Fruit fly (Drosophila melanogaster): ENCODE results near the gene sloth2.

Gene sloth2

DNA sequence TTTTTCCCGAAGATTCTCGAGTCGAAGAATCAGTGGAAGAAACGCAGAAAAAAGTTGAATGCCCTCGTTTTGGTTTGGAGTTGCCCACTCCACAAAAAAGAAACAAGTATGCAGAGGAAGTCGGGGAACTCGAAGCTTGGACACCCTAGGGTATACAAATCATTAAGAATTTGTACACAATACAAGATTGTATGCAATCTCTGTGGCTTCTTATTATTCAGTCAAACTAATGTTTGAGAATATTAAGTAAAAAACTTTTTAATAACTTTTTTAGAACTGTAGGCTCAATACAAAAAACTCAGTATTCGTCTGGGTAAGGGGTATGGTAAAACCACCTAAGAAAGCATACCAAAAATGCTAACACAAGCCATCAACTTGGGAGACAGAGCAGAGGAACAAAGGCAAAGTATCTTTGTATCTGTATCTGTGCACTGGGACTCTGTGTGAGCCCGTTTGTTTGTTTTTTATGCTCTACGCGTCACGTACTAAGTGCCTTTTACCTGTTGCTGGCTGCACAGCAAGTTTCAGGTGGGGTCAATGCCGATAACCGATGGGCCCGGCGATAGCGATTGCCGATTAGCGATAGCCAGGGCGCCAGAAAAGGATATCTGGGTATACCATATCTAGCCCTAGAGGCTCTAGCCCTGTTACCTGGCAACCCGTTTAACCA, 25.8 kb upstream of the sloth2 start (continued):
- peak; percentile 63 for TF ChIP-seq shn (GFP tag; optimal IDR thresholded peaks at IDR 0.05)
- TF ChIP-seq CG4360 (GFP tag; IDR thresholded peaks at IDR 0.05): peak; percentile 7; the same call in 1 of the 2 replicates
- peak; percentile 42 for TF ChIP-seq CG3281 (GFP tag; optimal IDR thresholded peaks at IDR 0.05)
- TF ChIP-seq CG4617 (GFP tag; optimal IDR thresholded peaks at IDR 0.05; ENCODE audit: borderline replicate concordance): peak; percentile 14
- TF ChIP-seq vfl (GFP tag; optimal IDR thresholded peaks at IDR 0.05): peak; percentile 61
- peak; percentile 64 for TF ChIP-seq lab (GFP tag; optimal IDR thresholded peaks at IDR 0.05)
- no peak for TF ChIP-seq NFAT (GFP tag; IDR thresholded peaks at IDR 0.05)
- TF ChIP-seq CG12299 (tag; optimal IDR thresholded peaks at IDR 0.05): peak; percentile 35
- TF ChIP-seq CG34224 (GFP tag; IDR thresholded peaks at IDR 0.05; ENCODE audit: partially characterized antibody): no peak; the same call in 2 of the 3 replicates
- TF ChIP-seq dati (GFP tag; IDR thresholded peaks at IDR 0.05): no peak
- peak; percentile 53; the same call in 1 of the 2 replicates for TF ChIP-seq amos (GFP tag; IDR thresholded peaks at IDR 0.05; ENCODE audit: partially characterized antibody)
- no peak for TF ChIP-seq CG42726 (GFP tag; IDR thresholded peaks at IDR 0.05; ENCODE audit: partially characterized antibody)
- peak; percentile 24; the same call in 1 of the 3 replicates for TF ChIP-seq Aef1 (GFP tag; IDR thresholded peaks at IDR 0.05)
- TF ChIP-seq kah (GFP tag; optimal IDR thresholded peaks at IDR 0.05): peak; percentile 50
- TF ChIP-seq Hr78 (GFP tag; optimal IDR thresholded peaks at IDR 0.05): no peak
- peak; percentile 54 for TF ChIP-seq CG32532 (GFP tag; IDR thresholded peaks at IDR 0.05)
- TF ChIP-seq NfI (GFP tag; optimal IDR thresholded peaks at IDR 0.05): peak; percentile 42
- TF ChIP-seq Oaz (GFP tag; IDR thresholded peaks at IDR 0.05): no peak
- TF ChIP-seq mirr (GFP tag; optimal IDR thresholded peaks at IDR 0.05): no peak
- peak; percentile 54 for TF ChIP-seq CG1792 (GFP tag; optimal IDR thresholded peaks at IDR 0.05)
- peak; percentile 42; the same call in 1 of the 2 replicates for TF ChIP-seq Gsc (GFP tag; IDR thresholded peaks at IDR 0.05)
- no peak for TF ChIP-seq Poxn (GFP tag; IDR thresholded peaks at IDR 0.05)
- peak; percentile 80 for TF ChIP-seq Awh (GFP tag; IDR thresholded peaks at IDR 0.05)
- TF ChIP-seq CG11398 (GFP tag; optimal IDR thresholded peaks at IDR 0.05): peak; percentile 74
- peak; percentile 94 for TF ChIP-seq Med (GFP tag)
- TF ChIP-seq crc (GFP tag; optimal IDR thresholded peaks at IDR 0.05): peak; percentile 56
- TF ChIP-seq knrl (GFP tag; IDR thresholded peaks at IDR 0.05; ENCODE audit: partially characterized antibody): no peak
- TF ChIP-seq CG17385 (GFP tag; optimal IDR thresholded peaks at IDR 0.05): peak; percentile 74
- TF ChIP-seq chif (GFP tag; optimal IDR thresholded peaks at IDR 0.05): peak; percentile 81 to 90
- TF ChIP-seq emc (GFP tag; optimal IDR thresholded peaks at IDR 0.05): no peak
- peak; percentile 38 for TF ChIP-seq her (GFP tag; optimal IDR thresholded peaks at IDR 0.05)
- peak; percentile 69; the same call in 2 of the 3 replicates for TF ChIP-seq dysf (GFP tag; IDR thresholded peaks at IDR 0.05)
- peak; percentile 59 for TF ChIP-seq Nf-YB (GFP tag; optimal IDR thresholded peaks at IDR 0.05)
- TF ChIP-seq da (GFP tag; optimal IDR thresholded peaks at IDR 0.05): peak; percentile 33
- no peak for TF ChIP-seq gsb (GFP tag; IDR thresholded peaks at IDR 0.05)
- TF ChIP-seq peb (GFP tag; IDR thresholded peaks at IDR 0.05): peak; percentile 82
- TF ChIP-seq CG14710 (tag; optimal IDR thresholded peaks at IDR 0.05): peak; percentile 83
- peak; percentile 28 for TF ChIP-seq Rfx (GFP tag; IDR thresholded peaks at IDR 0.05)
- peak; percentile 47 for TF ChIP-seq CG10147 (GFP tag; optimal IDR thresholded peaks at IDR 0.05)
- TF ChIP-seq Side (GFP tag; optimal IDR thresholded peaks at IDR 0.05): peak; percentile 83
- TF ChIP-seq ara (GFP tag; IDR thresholded peaks at IDR 0.05): peak; percentile 92
- TF ChIP-seq CG9215 (GFP tag; IDR thresholded peaks at IDR 0.05): peak; percentile 44; the same call in 1 of the 2 replicates
- peak; percentile 20 for TF ChIP-seq pros (GFP tag; optimal IDR thresholded peaks at IDR 0.05)
- peak; percentile 84 for TF ChIP-seq CG33557 (GFP tag; optimal IDR thresholded peaks at IDR 0.05)
- TF ChIP-seq HmgD (GFP tag; optimal IDR thresholded peaks at IDR 0.05): peak; percentile 8
- TF ChIP-seq YL-1 (GFP tag; optimal IDR thresholded peaks at IDR 0.05): no peak
- TF ChIP-seq Elba2 (GFP tag; optimal IDR thresholded peaks at IDR 0.05): peak; percentile 28
- peak; percentile 20 for TF ChIP-seq ab (GFP tag; optimal IDR thresholded peaks at IDR 0.05)
- peak; percentile 54 for TF ChIP-seq ewg (GFP tag; optimal IDR thresholded peaks at IDR 0.05)
